Worm (Caenorhabditis elegans): ENCODE measurements around the gene nhr-288.

ce11 chrV:18331086-18331485 lies 51.4 kb downstream of the nhr-288 start, which contains the start of gene B0462.4:
- TF ChIP-seq ama-1 (optimal IDR thresholded peaks at IDR 0.05) = no peak
- no peak for TF ChIP-seq ama-1 (GFP tag; optimal IDR thresholded peaks at IDR 0.05)
- no peak for TF ChIP-seq lsy-27 (tag; optimal IDR thresholded peaks at IDR 0.05; ENCODE audit: borderline replicate concordance, insufficient read depth)
- no peak for TF ChIP-seq F23B12.7 (tag; optimal IDR thresholded peaks at IDR 0.05; ENCODE audit: insufficient read depth)
- TF ChIP-seq aptf-3 (GFP tag; IDR thresholded peaks at IDR 0.05) = no peak

Data from whole organism, young adult.